Worm (Caenorhabditis elegans) whole organism, L3 larva: ENCODE data around the gene clec-2.

ENCODE experiments used
- R02D3.7 ChIP-seq: fragments of 150-350 bp; optimal IDR thresholded peaks from 2 replicates; lab custom pipeline; 2014; ENCODE audit warnings: missing biosample characterization, missing genetic modification characterization
- ZK546.5 ChIP-seq: sonication (generic microtip); optimal IDR thresholded peaks from 2 replicates; lab custom pipeline; 2017; ENCODE audit warnings: missing biosample characterization, missing genetic modification characterization
- aly-2 ChIP-seq: fragments of 150-350 bp; optimal IDR thresholded peaks from 2 replicates; lab custom pipeline; 2014; ENCODE audit warnings: missing biosample characterization, missing genetic modification characterization
- ama-1 ChIP-seq: fragments of 150-350 bp; optimal IDR thresholded peaks from 2 replicates; lab custom pipeline; 2018
- ceh-16 ChIP-seq: sonication (generic microtip); optimal IDR thresholded peaks from 2 replicates; lab custom pipeline; 2017; ENCODE audit warnings: missing biosample characterization, missing genetic modification characterization
- ceh-28 ChIP-seq: fragments of 150-350 bp; optimal IDR thresholded peaks from 2 replicates; lab custom pipeline; 2014; ENCODE audit warnings: missing biosample characterization, missing genetic modification reagents, missing genetic modification characterization
- ceh-82 ChIP-seq: fragments of 150-350 bp; optimal IDR thresholded peaks from 2 replicates; lab custom pipeline; 2014; ENCODE audit warnings: missing biosample characterization, missing genetic modification characterization
- ceh-9 ChIP-seq: sonication (generic microtip); optimal IDR thresholded peaks from 2 replicates; lab custom pipeline; 2018; ENCODE audit warnings: missing biosample characterization, missing genetic modification characterization
- daf-12 ChIP-seq: fragments of 150-350 bp; optimal IDR thresholded peaks from 2 replicates; lab custom pipeline; 2014; ENCODE audit warnings: missing biosample characterization, missing genetic modification reagents, missing genetic modification characterization
- egl-27 ChIP-seq: sonication (generic microtip); optimal IDR thresholded peaks from 4 replicates; lab custom pipeline; 2017; ENCODE audit warnings: missing biosample characterization, missing genetic modification reagents, missing genetic modification characterization
- egl-5 ChIP-seq: fragments of 150-350 bp; optimal IDR thresholded peaks from 2 replicates; lab custom pipeline; 2017; ENCODE audit warnings: missing biosample characterization, missing genetic modification reagents, missing genetic modification characterization, inconsistent platforms
- elt-2 ChIP-seq: sonication (generic microtip); optimal IDR thresholded peaks from 2 replicates; lab custom pipeline; 2016; ENCODE audit warnings: missing genetic modification reagents, mild to moderate bottlenecking, missing genetic modification characterization, missing compliant biosample characterization
- eor-1 ChIP-seq, 2 experiments: fragments of 150-350 bp; optimal IDR thresholded peaks; 2 replicates each; lab custom pipeline; 2014 to 2018; ENCODE audit warnings: missing biosample characterization in 2 of 2, missing genetic modification characterization in 2 of 2
- fkh-10 ChIP-seq: sonication (generic microtip); optimal IDR thresholded peaks from 2 replicates; lab custom pipeline; 2017; ENCODE audit warnings: missing biosample characterization, missing genetic modification reagents, missing genetic modification characterization
- fkh-2 ChIP-seq: fragments of 150-350 bp; optimal IDR thresholded peaks from 2 replicates; lab custom pipeline; 2014; ENCODE audit warnings: missing biosample characterization, missing genetic modification reagents, missing genetic modification characterization
- fos-1 ChIP-seq: fragments of 150-350 bp; optimal IDR thresholded peaks from 2 replicates; lab custom pipeline; 2014; ENCODE audit warnings: missing biosample characterization, missing genetic modification characterization
- hmg-11 ChIP-seq: sonication (generic microtip); optimal IDR thresholded peaks from 2 replicates; lab custom pipeline; 2016; ENCODE audit warnings: missing genetic modification characterization, missing compliant biosample characterization
- jun-1 ChIP-seq: fragments of 150-350 bp; optimal IDR thresholded peaks from 2 replicates; lab custom pipeline; 2014; ENCODE audit warnings: missing biosample characterization, missing genetic modification reagents, missing genetic modification characterization
- lin-15B ChIP-seq: fragments of 150-350 bp; optimal IDR thresholded peaks from 2 replicates; lab custom pipeline; 2014; ENCODE audit warnings: missing biosample characterization, missing genetic modification characterization
- lsy-12 ChIP-seq: sonication (generic microtip); optimal IDR thresholded peaks from 2 replicates; lab custom pipeline; 2016; ENCODE audit warnings: mild to moderate bottlenecking, missing genetic modification characterization, missing compliant biosample characterization
- mdl-1 ChIP-seq: fragments of 150-350 bp; optimal IDR thresholded peaks from 2 replicates; lab custom pipeline; 2014; ENCODE audit warnings: missing biosample characterization, missing genetic modification characterization
- mml-1 ChIP-seq: fragments of 150-350 bp; sonication (generic microtip); optimal IDR thresholded peaks from 3 replicates; lab custom pipeline; 2014; ENCODE audit warnings: missing biosample characterization, missing genetic modification characterization
- nfya-1 ChIP-seq: sonication (generic microtip); optimal IDR thresholded peaks from 2 replicates; lab custom pipeline; 2017; ENCODE audit warnings: missing genetic modification characterization, mild to moderate bottlenecking, missing compliant biosample characterization, antibody characterized with exemption, moderate library complexity; ENCODE audit not compliant: insufficient read depth
- nhr-11 ChIP-seq: fragments of 150-350 bp; optimal IDR thresholded peaks from 2 replicates; lab custom pipeline; 2014; ENCODE audit warnings: missing biosample characterization, missing genetic modification characterization
- nhr-12 ChIP-seq: fragments of 150-350 bp; optimal IDR thresholded peaks from 2 replicates; lab custom pipeline; 2014; ENCODE audit warnings: missing biosample characterization, missing genetic modification characterization
- nhr-23 ChIP-seq: fragments of 150-350 bp; optimal IDR thresholded peaks from 2 replicates; lab custom pipeline; 2014; ENCODE audit warnings: missing biosample characterization, missing genetic modification reagents, missing genetic modification characterization
- nhr-25 ChIP-seq: sonication (generic microtip); optimal IDR thresholded peaks from 2 replicates; lab custom pipeline; 2017; ENCODE audit warnings: missing biosample characterization, missing genetic modification characterization
- nhr-76 ChIP-seq: fragments of 150-350 bp; sonication (generic microtip); optimal IDR thresholded peaks from 5 replicates; lab custom pipeline; 2014; ENCODE audit warnings: missing biosample characterization, missing genetic modification characterization
- pha-4 ChIP-seq: fragments of 150-350 bp; optimal IDR thresholded peaks from 2 replicates; lab custom pipeline; 2014; ENCODE audit warnings: missing biosample characterization, missing genetic modification reagents, missing genetic modification characterization
- pqm-1 ChIP-seq: fragments of 150-350 bp; optimal IDR thresholded peaks from 2 replicates; lab custom pipeline; 2017; ENCODE audit warnings: missing biosample characterization, missing genetic modification characterization, inconsistent platforms
- snpc-4 ChIP-seq: fragments of 150-350 bp; optimal IDR thresholded peaks from 2 replicates; lab custom pipeline; 2014; ENCODE audit warnings: missing biosample characterization, missing genetic modification characterization
- tbx-2 ChIP-seq: sonication (generic microtip); optimal IDR thresholded peaks from 2 replicates; lab custom pipeline; 2016; ENCODE audit warnings: mild to moderate bottlenecking, missing genetic modification characterization, missing compliant biosample characterization
- unc-39 ChIP-seq: sonication (generic microtip); optimal IDR thresholded peaks from 4 replicates; lab custom pipeline; 2017; ENCODE audit warnings: missing biosample characterization, missing genetic modification characterization
- unc-62 ChIP-seq: fragments of 150-350 bp; sonication (generic microtip); optimal IDR thresholded peaks from 4 replicates; lab custom pipeline; 2014; ENCODE audit warnings: missing biosample characterization, missing genetic modification reagents, missing genetic modification characterization
- zag-1 ChIP-seq: fragments of 150-350 bp; optimal IDR thresholded peaks from 2 replicates; lab custom pipeline; 2014; ENCODE audit warnings: missing biosample characterization, missing genetic modification characterization
- ztf-11 ChIP-seq: fragments of 150-350 bp; optimal IDR thresholded peaks from 2 replicates; lab custom pipeline; 2014; ENCODE audit warnings: missing biosample characterization, missing genetic modification characterization
- ztf-4 ChIP-seq: fragments of 150-350 bp; optimal IDR thresholded peaks from 2 replicates; lab custom pipeline; 2014; ENCODE audit warnings: missing biosample characterization, missing genetic modification characterization

clec-2 gene

DNA sequence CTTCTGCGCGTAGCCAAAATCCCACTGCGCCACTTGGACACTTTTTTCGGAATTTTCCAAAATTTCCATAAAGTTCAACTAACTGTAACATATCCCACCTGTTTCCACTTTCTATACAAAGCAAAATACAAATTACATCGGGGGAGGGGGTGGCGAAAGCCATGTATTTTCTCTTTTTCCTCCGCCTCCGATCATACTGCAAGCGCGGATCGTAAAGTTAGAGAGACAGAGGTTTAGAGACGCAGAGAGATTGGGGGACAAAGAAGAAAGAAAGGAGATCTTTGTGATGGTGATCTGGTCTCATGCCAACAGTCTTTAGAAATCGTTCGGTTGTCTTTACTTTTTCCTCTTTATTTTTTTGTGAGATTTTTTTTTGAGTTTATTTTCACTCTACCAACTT, 5.0 kb upstream of the clec-2 start:
- TF ChIP-seq zag-1 (tag; lab: Kevin White, UChicago) (no peak), aly-2 (tag; lab: Kevin White, UChicago) (no peak), mdl-1 (tag; lab: Kevin White, UChicago) (no peak), fos-1 (no peak), pha-4 (tag; lab: Kevin White, UChicago) (no peak), nhr-25 (tag; lab: Kevin White, UChicago) (peak; percentile 43)
- TF ChIP-seq, all 47 proteins: peak for 1

- no peak for TF ChIP-seq daf-12 (tag; lab: Kevin White, UChicago)
- TF ChIP-seq nhr-23 (tag; lab: Kevin White, UChicago): no peak
- TF ChIP-seq nhr-76 (tag; lab: Kevin White, UChicago): no peak
- no peak for TF ChIP-seq fkh-2 (tag; lab: Kevin White, UChicago)
- TF ChIP-seq eor-1 (tag; optimal IDR thresholded peaks at IDR 0.05; lab: Kevin White, UChicago): no peak
- TF ChIP-seq nhr-11: no peak
- TF ChIP-seq nhr-25 (tag; lab: Kevin White, UChicago): no peak
- no peak for TF ChIP-seq unc-39 (tag; lab: Kevin White, UChicago)
- TF ChIP-seq pha-4 (tag; lab: Kevin White, UChicago): no peak
- TF ChIP-seq R02D3.7 (tag; lab: Kevin White, UChicago): no peak
- TF ChIP-seq jun-1 (tag; lab: Kevin White, UChicago): no peak
- no peak for TF ChIP-seq ztf-11 (tag; lab: Kevin White, UChicago)
- TF ChIP-seq ZK546.5 (tag; lab: Kevin White, UChicago): no peak
- no peak for TF ChIP-seq ceh-16 (tag; lab: Kevin White, UChicago)
- no peak for TF ChIP-seq lsy-12 (tag; lab: Kevin White, UChicago)
- TF ChIP-seq elt-2: no peak
- TF ChIP-seq ceh-28 (tag; lab: Kevin White, UChicago): no peak
- TF ChIP-seq mml-1: no peak
- TF ChIP-seq ama-1: no peak
- TF ChIP-seq egl-27 (tag; lab: Kevin White, UChicago): no peak
Observed at ce11 chrII:3024655-3025054, 1.4 kb upstream of the clec-2 start.

ce11 chrII:3020899-3021298, 2.3 kb downstream of the clec-2 start:
- TF ChIP-seq ceh-9 (tag; lab: Kevin White, UChicago) (no peak), ceh-82 (tag; lab: Kevin White, UChicago) (no peak), ztf-4 (tag; lab: Kevin White, UChicago) (no peak), fkh-2 (tag; lab: Kevin White, UChicago) (no peak), aly-2 (tag; lab: Kevin White, UChicago) (no peak), ama-1 (no peak)

DNA sequence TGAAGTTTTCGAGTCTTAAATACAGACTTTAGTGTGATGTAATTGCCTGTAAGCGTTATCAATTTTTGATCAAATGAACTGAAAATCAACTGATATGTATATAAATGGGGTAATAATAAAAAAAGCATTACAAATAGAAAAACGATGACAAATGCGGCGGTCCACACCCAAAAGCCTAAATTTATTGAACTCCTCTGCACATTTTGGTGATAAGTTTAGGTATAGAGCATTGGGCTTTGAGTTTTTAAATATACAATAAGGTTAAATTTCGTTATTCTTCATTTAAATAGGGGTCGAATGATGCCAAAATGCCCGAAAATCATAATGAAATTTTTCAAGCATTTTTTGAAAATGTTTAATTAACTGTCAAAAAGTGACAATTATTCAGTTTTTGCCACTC, 3.4 kb downstream of the clec-2 start, which contains the start of gene clec-3:
Gene clec-3, minus strand, starts transcription at position 101 of the 400 bp plus-strand sequence.
- TF ChIP-seq zag-1 (tag; lab: Kevin White, UChicago): no peak
- no peak for TF ChIP-seq unc-62 (GFP tag; lab: Kevin White, UChicago)
- no peak for TF ChIP-seq nhr-12 (tag; lab: Kevin White, UChicago)
- TF ChIP-seq lin-15B (tag; lab: Kevin White, UChicago): no peak

- TF ChIP-seq nfya-1 (tag; lab: Kevin White, UChicago): peak; percentile 83
- TF ChIP-seq egl-5 (tag; lab: Kevin White, UChicago): no peak
- peak; percentile 91 for TF ChIP-seq elt-2
- no peak for TF ChIP-seq tbx-2 (tag; lab: Kevin White, UChicago)
- peak; percentile 49 for TF ChIP-seq pqm-1 (tag; lab: Kevin White, UChicago)
- no peak for TF ChIP-seq fkh-10 (GFP tag; lab: Kevin White, UChicago)
- TF ChIP-seq snpc-4 (tag; lab: Kevin White, UChicago): no peak
- TF ChIP-seq nhr-12 (tag; lab: Kevin White, UChicago): no peak
- TF ChIP-seq ceh-28 (tag; lab: Kevin White, UChicago): no peak
- TF ChIP-seq hmg-11 (tag; lab: Kevin White, UChicago): no peak
Observed at ce11 chrII:3014196-3014849, 8.9 kb downstream of the clec-2 start, which contains the start of gene C41H7.2. Gene C41H7.2 (plus strand): TSS chrII:3014817.
